Worm (Caenorhabditis elegans): ENCODE measurements around the gene mre-11.

Gene mre-11

ce11 chrV:10695181-10695580 lies 41.5 kb downstream of the mre-11 start, which contains the start of gene C05A2.4:
C05A2.4 (plus strand) TSS chrV:10695481.
- TF ChIP-seq hnd-1 (tag; optimal IDR thresholded peaks at IDR 0.05) = no peak
- TF ChIP-seq ceh-36 (tag; optimal IDR thresholded peaks at IDR 0.05) = no peak
- no peak for TF ChIP-seq F13C5.2 (tag; optimal IDR thresholded peaks at IDR 0.05)
- no peak for TF ChIP-seq scrt-1 (GFP tag; IDR thresholded peaks at IDR 0.05)
- TF ChIP-seq sea-1 (GFP tag; conservative IDR thresholded peaks at IDR 0.05) = no peak

- no peak for TF ChIP-seq pes-1 (GFP tag; IDR thresholded peaks at IDR 0.05)
- no peak for TF ChIP-seq tra-4 (tag; optimal IDR thresholded peaks at IDR 0.05)
- no peak for TF ChIP-seq ceh-13 (GFP tag; optimal IDR thresholded peaks at IDR 0.05)
- TF ChIP-seq ets-7 (tag; optimal IDR thresholded peaks at IDR 0.05) = no peak
- no peak for TF ChIP-seq hnd-1 (tag; optimal IDR thresholded peaks at IDR 0.05)
- TF ChIP-seq tbx-11 (GFP tag; IDR thresholded peaks at IDR 0.05) = no peak
- no peak for TF ChIP-seq ama-1 (optimal IDR thresholded peaks at IDR 0.05)
- no peak for TF ChIP-seq scrt-1 (GFP tag; IDR thresholded peaks at IDR 0.05)
- TF ChIP-seq F13C5.2 (tag; optimal IDR thresholded peaks at IDR 0.05) = no peak
- no peak for TF ChIP-seq ceh-36 (tag; optimal IDR thresholded peaks at IDR 0.05)
- TF ChIP-seq aly-1 (tag; optimal IDR thresholded peaks at IDR 0.05) = no peak
- no peak for TF ChIP-seq B0310.2 (tag; optimal IDR thresholded peaks at IDR 0.05)
Measured at ce11 chrV:10693749-10694148, 42.9 kb downstream of the mre-11 start.

DNA sequence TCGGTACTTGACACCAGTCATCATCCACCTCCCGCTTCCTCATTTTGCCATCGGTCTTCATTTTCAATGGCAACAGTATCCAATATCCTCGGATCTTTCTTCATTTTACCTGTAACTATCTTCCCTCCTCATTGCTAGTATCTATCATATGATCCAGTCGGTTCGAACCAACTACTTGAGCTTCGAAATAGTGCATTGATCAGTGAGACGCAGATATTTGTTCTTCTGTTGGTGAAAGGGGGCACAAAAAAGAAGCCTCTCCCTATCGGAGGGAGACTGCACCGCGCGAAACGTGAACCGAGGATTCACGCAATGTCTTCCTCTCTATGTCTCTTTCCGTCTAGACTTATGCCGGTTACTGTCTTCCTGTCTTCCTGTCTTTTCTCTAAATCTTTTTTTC lies 45.4 kb downstream of the mre-11 start:
- TF ChIP-seq ceh-13 (GFP tag; optimal IDR thresholded peaks at IDR 0.05) (no peak), tra-4 (tag; optimal IDR thresholded peaks at IDR 0.05) (no peak), hmg-4 (GFP tag; optimal IDR thresholded peaks at IDR 0.05) (no peak), aly-1 (tag; optimal IDR thresholded peaks at IDR 0.05) (no peak), tbx-11 (GFP tag; IDR thresholded peaks at IDR 0.05) (no peak), hnd-1 (tag; optimal IDR thresholded peaks at IDR 0.05) (no peak), tbx-37 (GFP tag; conservative IDR thresholded peaks at IDR 0.05) (no peak), scrt-1 (GFP tag; IDR thresholded peaks at IDR 0.05) (no peak), hmbx-1 (tag; optimal IDR thresholded peaks at IDR 0.05) (no peak), ceh-36 (tag; optimal IDR thresholded peaks at IDR 0.05) (no peak)

- TF ChIP-seq aly-1 (tag; optimal IDR thresholded peaks at IDR 0.05) = no peak
- TF ChIP-seq ceh-13 (GFP tag; optimal IDR thresholded peaks at IDR 0.05) = no peak
- TF ChIP-seq ceh-36 (tag; optimal IDR thresholded peaks at IDR 0.05) = no peak
- TF ChIP-seq hnd-1 (tag; optimal IDR thresholded peaks at IDR 0.05) = no peak
- no peak for TF ChIP-seq tbx-11 (GFP tag; IDR thresholded peaks at IDR 0.05)
- no peak for TF ChIP-seq tra-4 (tag; optimal IDR thresholded peaks at IDR 0.05)
- no peak for TF ChIP-seq sea-1 (GFP tag; conservative IDR thresholded peaks at IDR 0.05)
- no peak for TF ChIP-seq scrt-1 (GFP tag; IDR thresholded peaks at IDR 0.05)
- no peak for TF ChIP-seq ets-7 (tag; optimal IDR thresholded peaks at IDR 0.05)
- TF ChIP-seq ama-1 (optimal IDR thresholded peaks at IDR 0.05) = no peak
- no peak for TF ChIP-seq pes-1 (GFP tag; IDR thresholded peaks at IDR 0.05)
- TF ChIP-seq F13C5.2 (tag; optimal IDR thresholded peaks at IDR 0.05) = no peak
- TF ChIP-seq B0310.2 (tag; optimal IDR thresholded peaks at IDR 0.05) = no peak
- TF ChIP-seq hmg-4 (GFP tag; optimal IDR thresholded peaks at IDR 0.05) = no peak
- TF ChIP-seq flt-1 (GFP tag; IDR thresholded peaks at IDR 0.05) = no peak
Measured at ce11 chrV:10687601-10688000, 49.1 kb downstream of the mre-11 start, which contains the start of gene F29F11.20. F29F11.20 (plus strand) TSS chrV:10687901.

ce11 chrV:10684748-10685147 lies 51.9 kb downstream of the mre-11 start:
- TF ChIP-seq ama-1 (optimal IDR thresholded peaks at IDR 0.05) (no peak), hmbx-1 (tag; optimal IDR thresholded peaks at IDR 0.05) (no peak), F13C5.2 (tag; optimal IDR thresholded peaks at IDR 0.05) (no peak), sea-1 (GFP tag; conservative IDR thresholded peaks at IDR 0.05) (no peak), aly-1 (tag; optimal IDR thresholded peaks at IDR 0.05) (no peak), ets-7 (tag; optimal IDR thresholded peaks at IDR 0.05) (no peak), ceh-36 (tag; optimal IDR thresholded peaks at IDR 0.05) (no peak), flt-1 (GFP tag; IDR thresholded peaks at IDR 0.05) (no peak), B0310.2 (tag; optimal IDR thresholded peaks at IDR 0.05) (no peak), pes-1 (GFP tag; IDR thresholded peaks at IDR 0.05) (no peak), scrt-1 (GFP tag; IDR thresholded peaks at IDR 0.05) (no peak), hmg-4 (GFP tag; optimal IDR thresholded peaks at IDR 0.05) (no peak), tbx-37 (GFP tag; conservative IDR thresholded peaks at IDR 0.05) (no peak), hnd-1 (tag; optimal IDR thresholded peaks at IDR 0.05) (no peak), ceh-13 (GFP tag; optimal IDR thresholded peaks at IDR 0.05) (no peak)
